Fruit fly (Drosophila melanogaster) Kc167 (cell line): ENCODE results near the gene mRpS6.

Source experiments
- Sin3A ChIP-seq: fragments of >200 bp; optimal IDR thresholded peaks from 2 replicates; lab custom pipeline; 2018; ENCODE audit warnings: missing external identifiers
- psq ChIP-seq: fragments of >200 bp; optimal IDR thresholded peaks from 2 replicates; lab custom pipeline; 2017; ENCODE audit warnings: missing external identifiers

DNA sequence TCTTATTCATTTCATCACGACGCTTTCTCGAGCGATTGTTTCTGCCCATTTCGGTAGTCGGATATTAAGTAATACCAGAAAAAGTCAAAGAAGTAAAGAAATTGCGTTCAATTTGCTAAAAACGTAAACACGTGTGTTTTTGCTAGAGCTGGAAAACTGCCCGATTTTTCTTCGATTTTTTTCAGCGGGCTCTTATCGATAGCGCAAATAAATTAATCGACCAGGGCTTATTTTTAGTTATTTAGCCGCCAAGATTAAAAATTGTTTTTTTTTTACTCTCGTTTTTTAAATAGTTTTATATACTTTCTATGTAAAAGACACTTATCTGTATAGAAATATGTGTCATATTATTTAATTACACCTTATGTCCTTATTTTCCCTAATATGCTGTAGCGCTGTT is 41.6 kb downstream of the mRpS6 start, which contains the start of gene CG15019:
- TF ChIP-seq psq (no peak), Sin3A (lab: Kevin White, UChicago) (no peak)
